Fruit fly (Drosophila melanogaster): ENCODE data around the gene Nmdmc.

Nmdmc gene

dm6 chr3R:9057398-9058058, 7.2 kb upstream of the Nmdmc start (continued):
- no peak for TF ChIP-seq pan (optimal IDR thresholded peaks at IDR 0.05)
- TF ChIP-seq CrebA (GFP tag; optimal IDR thresholded peaks at IDR 0.05; ENCODE audit: borderline replicate concordance), result no peak
- TF ChIP-seq Vsx2 (GFP tag; optimal IDR thresholded peaks at IDR 0.05; ENCODE audit: partially characterized antibody), result peak; percentile 96
- peak; percentile 28 for TF ChIP-seq Hr83 (GFP tag; optimal IDR thresholded peaks at IDR 0.05; ENCODE audit: poor library complexity, severe bottlenecking)
- peak; percentile 63 for TF ChIP-seq sv (GFP tag; optimal IDR thresholded peaks at IDR 0.05)
- peak; percentile 97 for TF ChIP-seq Sp1 (GFP tag; optimal IDR thresholded peaks at IDR 0.05)
- TF ChIP-seq CG32264 (GFP tag; optimal IDR thresholded peaks at IDR 0.05), result peak; percentile 21

- TF ChIP-seq dl (GFP tag; optimal IDR thresholded peaks at IDR 0.05; ENCODE audit: insufficient read depth in 1 of 2, partially characterized antibody in 2 of 2), result peak; percentile 28 to 89
- no peak for TF ChIP-seq Hnf4 (GFP tag; optimal IDR thresholded peaks at IDR 0.05)
- no peak for TF ChIP-seq sage (GFP tag; optimal IDR thresholded peaks at IDR 0.05)
- TF ChIP-seq Dif (GFP tag; optimal IDR thresholded peaks at IDR 0.05; ENCODE audit: partially characterized antibody), result peak; percentile 91
- peak; percentile 73 for TF ChIP-seq Vsx2 (GFP tag; optimal IDR thresholded peaks at IDR 0.05; ENCODE audit: partially characterized antibody)
Observed at dm6 chr3R:9057032-9057397, 6.7 kb upstream of the Nmdmc start.

dm6 chr3R:9056409-9057031, 6.2 kb upstream of the Nmdmc start:
- TF ChIP-seq Sp1 (GFP tag; optimal IDR thresholded peaks at IDR 0.05) (no peak), dl (GFP tag; optimal IDR thresholded peaks at IDR 0.05; ENCODE audit: insufficient read depth in 1 of 2, partially characterized antibody in 2 of 2) (peak; percentile 52 to 53), Vsx2 (GFP tag; optimal IDR thresholded peaks at IDR 0.05; ENCODE audit: partially characterized antibody) (peak; percentile 69), CG9705 (GFP tag; optimal IDR thresholded peaks at IDR 0.05) (no peak), Dif (GFP tag; optimal IDR thresholded peaks at IDR 0.05; ENCODE audit: partially characterized antibody) (peak; percentile 81), h (GFP tag; optimal IDR thresholded peaks at IDR 0.05) (peak; percentile 29), jim (GFP tag; optimal IDR thresholded peaks at IDR 0.05) (peak; percentile 60), N (GFP tag; optimal IDR thresholded peaks at IDR 0.05) (no peak), Hr83 (GFP tag; optimal IDR thresholded peaks at IDR 0.05; ENCODE audit: poor library complexity, severe bottlenecking) (peak; percentile 51)

dm6 chr3R:9055119-9056105, 5.1 kb upstream of the Nmdmc start:
- TF ChIP-seq sv (GFP tag; optimal IDR thresholded peaks at IDR 0.05), result peak; percentile 68
- peak; percentile 92 for TF ChIP-seq sage (GFP tag; optimal IDR thresholded peaks at IDR 0.05)
- peak; percentile 90 for TF ChIP-seq ey (GFP tag; optimal IDR thresholded peaks at IDR 0.05)
- peak; percentile 98 for TF ChIP-seq Sp1 (GFP tag; optimal IDR thresholded peaks at IDR 0.05)
- peak; percentile 95 for TF ChIP-seq brk (GFP tag; optimal IDR thresholded peaks at IDR 0.05)
- TF ChIP-seq CG9705 (GFP tag; optimal IDR thresholded peaks at IDR 0.05), result peak; percentile 82
- peak; percentile 81 for TF ChIP-seq CG32264 (GFP tag; optimal IDR thresholded peaks at IDR 0.05)
- peak; percentile 87 for TF ChIP-seq woc (GFP tag; optimal IDR thresholded peaks at IDR 0.05)
- peak; percentile 96 for TF ChIP-seq OdsH (GFP tag; optimal IDR thresholded peaks at IDR 0.05)
- TF ChIP-seq psq (GFP tag; optimal IDR thresholded peaks at IDR 0.05), result peak; percentile 88
- TF ChIP-seq Hnf4 (GFP tag; optimal IDR thresholded peaks at IDR 0.05), result peak; percentile 90
- no peak for TF ChIP-seq lola (GFP tag; optimal IDR thresholded peaks at IDR 0.05)
- TF ChIP-seq foxo (GFP tag; optimal IDR thresholded peaks at IDR 0.05), result peak; percentile 50 to 96
- peak; percentile 92 for TF ChIP-seq fru (GFP tag; optimal IDR thresholded peaks at IDR 0.05)
- peak; percentile 54 for TF ChIP-seq Hr83 (GFP tag; optimal IDR thresholded peaks at IDR 0.05; ENCODE audit: poor library complexity, severe bottlenecking)
- TF ChIP-seq tai (GFP tag; optimal IDR thresholded peaks at IDR 0.05), result no peak
- peak; percentile 71 for TF ChIP-seq Jra (GFP tag; optimal IDR thresholded peaks at IDR 0.05)
- TF ChIP-seq Myc (optimal IDR thresholded peaks at IDR 0.05), result no peak
- no peak for TF ChIP-seq Vsx2 (GFP tag; optimal IDR thresholded peaks at IDR 0.05; ENCODE audit: partially characterized antibody)
- TF ChIP-seq dsf (GFP tag; optimal IDR thresholded peaks at IDR 0.05; ENCODE audit: borderline replicate concordance), result peak; percentile 79
- TF ChIP-seq Dfd (GFP tag; optimal IDR thresholded peaks at IDR 0.05), result no peak
- TF ChIP-seq dmrt93B (GFP tag; optimal IDR thresholded peaks at IDR 0.05), result peak; percentile 89
- peak; percentile 44 for TF ChIP-seq Mio (GFP tag; optimal IDR thresholded peaks at IDR 0.05)
- no peak for TF ChIP-seq N (GFP tag; optimal IDR thresholded peaks at IDR 0.05)
- TF ChIP-seq usp (GFP tag; optimal IDR thresholded peaks at IDR 0.05), result no peak
- no peak for TF ChIP-seq Hr78 (GFP tag; optimal IDR thresholded peaks at IDR 0.05)
- peak; percentile 96 for TF ChIP-seq h (GFP tag; optimal IDR thresholded peaks at IDR 0.05)
- TF ChIP-seq dl (GFP tag; optimal IDR thresholded peaks at IDR 0.05; ENCODE audit: insufficient read depth in 1 of 2, partially characterized antibody in 2 of 2), result no peak
- peak; percentile 97 for TF ChIP-seq HLH106 (tag; optimal IDR thresholded peaks at IDR 0.05)
- peak; percentile 96 for TF ChIP-seq rgr (GFP tag; optimal IDR thresholded peaks at IDR 0.05)
- TF ChIP-seq br (GFP tag; optimal IDR thresholded peaks at IDR 0.05), result peak; percentile 90
- TF ChIP-seq CrebA (GFP tag; optimal IDR thresholded peaks at IDR 0.05; ENCODE audit: borderline replicate concordance), result peak; percentile 81

All from whole organism, wandering third instar larva.